Worm (Caenorhabditis elegans) whole organism, L1 larva: ENCODE results near the gene sru-35.

ENCODE experiments used
- dpl-1 ChIP-seq, 3 experiments: fragments of 150-350 bp in 2 of 3; sonication (generic microtip) in 1 of 3; optimal IDR thresholded peaks; 2 replicates each; lab custom pipeline; 2014 to 2017; ENCODE audit warnings: missing biosample characterization in 3 of 3, missing genetic modification characterization in 3 of 3, missing genetic modification reagents in 3 of 3
- efl-1 ChIP-seq, 4 experiments: fragments of 150-350 bp; optimal IDR thresholded peaks in 3 of 4; peaks in 1 of 4; 1 replicate in 1 of 4; 2 replicates in 3 of 4; lab custom pipeline; 2014; ENCODE audit warnings: missing biosample characterization in 2 of 4, missing genetic modification characterization in 2 of 4, missing genetic modification reagents in 2 of 4
- elt-2 ChIP-seq: sonication (generic microtip); optimal IDR thresholded peaks from 2 replicates; lab custom pipeline; 2016; ENCODE audit warnings: missing genetic modification characterization, mild to moderate bottlenecking, inconsistent platforms, missing compliant biosample characterization, missing genetic modification reagents
- elt-3 ChIP-seq, 6 experiments: fragments of 150-350 bp in 1 of 6; sonication (generic microtip); optimal IDR thresholded peaks; 2 replicates each; lab custom pipeline; 2017 to 2018; ENCODE audit warnings: missing biosample characterization in 6 of 6, missing genetic modification characterization in 6 of 6, inconsistent platforms in 1 of 6
- fos-1 ChIP-seq: fragments of 150-350 bp; optimal IDR thresholded peaks from 2 replicates; lab custom pipeline; 2014; ENCODE audit warnings: missing biosample characterization, missing genetic modification characterization
- jun-1 ChIP-seq: fragments of 150-350 bp; optimal IDR thresholded peaks from 2 replicates; lab custom pipeline; 2014; ENCODE audit warnings: missing biosample characterization, missing genetic modification reagents, missing genetic modification characterization
- mep-1 ChIP-seq: fragments of 150-350 bp; optimal IDR thresholded peaks from 2 replicates; lab custom pipeline; 2014; ENCODE audit warnings: missing biosample characterization, missing genetic modification characterization
- nhr-11 ChIP-seq: fragments of 150-350 bp; optimal IDR thresholded peaks from 2 replicates; lab custom pipeline; 2014; ENCODE audit warnings: missing biosample characterization, missing genetic modification characterization
- nhr-237 ChIP-seq: fragments of 150-350 bp; optimal IDR thresholded peaks from 2 replicates; lab custom pipeline; 2014; ENCODE audit warnings: missing biosample characterization, missing genetic modification characterization
- nhr-28 ChIP-seq: fragments of 150-350 bp; optimal IDR thresholded peaks from 2 replicates; lab custom pipeline; 2014; ENCODE audit warnings: missing biosample characterization, missing genetic modification characterization
- nhr-85 ChIP-seq: sonication (generic microtip); peaks from one replicate; lab custom pipeline; 2016; ENCODE audit warnings: missing genetic modification characterization, inconsistent platforms, missing compliant biosample characterization
- skn-1 ChIP-seq: fragments of 150-350 bp; optimal IDR thresholded peaks from 2 replicates; lab custom pipeline; 2014; ENCODE audit warnings: missing biosample characterization, missing genetic modification characterization
- swsn-7 ChIP-seq: sonication (generic microtip); optimal IDR thresholded peaks from 2 replicates; lab custom pipeline; 2016; ENCODE audit warnings: missing genetic modification characterization, missing compliant biosample characterization
- unc-62 ChIP-seq: fragments of 150-350 bp; optimal IDR thresholded peaks from 2 replicates; lab custom pipeline; 2014; ENCODE audit warnings: missing biosample characterization, missing genetic modification reagents, missing genetic modification characterization

DNA sequence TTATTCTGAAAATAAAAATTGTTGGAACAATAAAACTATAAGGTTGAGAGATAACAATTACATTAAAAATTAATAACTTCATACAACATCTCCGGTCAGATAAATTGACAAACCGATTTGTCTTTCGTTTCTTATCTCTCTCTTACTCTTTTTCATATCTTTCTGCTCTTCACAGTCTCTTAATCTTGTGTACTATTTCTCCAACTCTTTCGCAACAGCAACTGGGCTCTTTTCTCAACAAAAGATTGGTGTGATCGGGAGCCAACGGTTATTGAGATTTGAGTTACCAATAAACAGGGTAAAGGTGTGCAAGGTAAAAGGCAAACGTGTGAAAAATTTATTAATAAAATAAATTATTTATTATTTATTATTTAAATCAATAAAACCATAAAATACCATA, 3.4 kb downstream of the sru-35 start, which contains the start of gene C33D9.8:
- TF ChIP-seq fos-1 (tag; lab: Kevin White, UChicago) (no peak), dpl-1 (GFP tag; optimal IDR thresholded peaks at IDR 0.05; lab: Kevin White, UChicago) (no peak), swsn-7 (tag; lab: Kevin White, UChicago) (no peak), nhr-237 (tag; lab: Kevin White, UChicago) (no peak), nhr-28 (tag; lab: Kevin White, UChicago) (no peak), efl-1 (optimal IDR thresholded peaks at IDR 0.05; lab: Kevin White, UChicago) (peak in 1 of 2 experiments; percentile 35), efl-1 (GFP tag; optimal IDR thresholded peaks at IDR 0.05 in 1 of 2; lab: Kevin White, UChicago) (no peak), elt-3 (tag; optimal IDR thresholded peaks at IDR 0.05; lab: Kevin White, UChicago) (no peak), unc-62 (GFP tag; lab: Kevin White, UChicago) (no peak), jun-1 (no peak), mep-1 (no peak), elt-2 (tag; lab: Kevin White, UChicago) (no peak), nhr-11 (tag; lab: Kevin White, UChicago) (no peak), nhr-85 (tag; lab: Kevin White, UChicago) (no peak), skn-1 (no peak)
